Fruit fly (Drosophila melanogaster) whole organism, prepupa: ENCODE measurements around the gene CG8326.

ENCODE experiments used
- CG10631 ChIP-seq: fragments of 200-800 bp; sonication (Bioruptor generic); optimal IDR thresholded peaks from 2 replicates; lab custom pipeline; 2016; ENCODE audit warnings: missing biosample characterization, missing genetic modification characterization
- CG10669 ChIP-seq: fragments of 200-800 bp; sonication (Bioruptor generic); optimal IDR thresholded peaks from 3 replicates; lab custom pipeline; 2018; ENCODE audit warnings: missing biosample characterization, mild to moderate bottlenecking, missing genetic modification characterization, moderate library complexity
- CG11294 ChIP-seq: fragments of 200-800 bp; sonication (Bioruptor generic); IDR thresholded peaks from 2 replicates; pipeline ENCODE4 v1.3.6; 2022; ENCODE audit warnings: missing biosample characterization, missing genetic modification characterization
- CG11762 ChIP-seq: fragments of 200-800 bp; sonication (Bioruptor generic); optimal IDR thresholded peaks from 3 replicates; lab custom pipeline; 2016; ENCODE audit warnings: missing biosample characterization, missing genetic modification characterization; ENCODE audit not compliant: insufficient read depth
- CG11902 ChIP-seq: fragments of 200-800 bp; sonication (Bioruptor generic); optimal IDR thresholded peaks from 3 replicates; lab custom pipeline; 2016; ENCODE audit warnings: missing biosample characterization, missing genetic modification characterization
- CG15336 ChIP-seq: fragments of 200-800 bp; sonication (Bioruptor generic); IDR thresholded peaks from 2 replicates; pipeline ENCODE4 v1.3.6; 2022; ENCODE audit warnings: missing biosample characterization, missing genetic modification characterization
- CG1621 ChIP-seq: fragments of 200-800 bp; sonication (Bioruptor generic); optimal IDR thresholded peaks from 3 replicates; lab custom pipeline; 2018; ENCODE audit warnings: missing biosample characterization, mild to moderate bottlenecking, missing genetic modification characterization
- CG16779 ChIP-seq: fragments of 200-800 bp; sonication (Bioruptor generic); optimal IDR thresholded peaks from 3 replicates; lab custom pipeline; 2017; ENCODE audit warnings: missing biosample characterization, mild to moderate bottlenecking, missing genetic modification characterization
- CG3032 ChIP-seq: fragments of 200-800 bp; optimal IDR thresholded peaks from 2 replicates; lab custom pipeline; 2019; ENCODE audit warnings: missing biosample characterization, mild to moderate bottlenecking, missing genetic modification characterization, moderate library complexity
- CG31627 ChIP-seq: fragments of 200-800 bp; sonication (Bioruptor generic); optimal IDR thresholded peaks from 3 replicates; lab custom pipeline; 2016; ENCODE audit warnings: missing biosample characterization, missing genetic modification characterization
- CG34406 ChIP-seq: fragments of 200-800 bp; sonication (Bioruptor generic); optimal IDR thresholded peaks from 3 replicates; lab custom pipeline; 2016; ENCODE audit warnings: missing biosample characterization, missing genetic modification characterization
- CG6163 ChIP-seq: fragments of 200-800 bp; sonication (Bioruptor generic); IDR thresholded peaks from 3 replicates; pipeline ENCODE4 v1.3.6; 2022; ENCODE audit warnings: missing biosample characterization, missing genetic modification characterization
- CG6808 ChIP-seq: fragments of 200-800 bp; sonication (Bioruptor generic); optimal IDR thresholded peaks from 3 replicates; lab custom pipeline; 2017; ENCODE audit warnings: missing biosample characterization, missing genetic modification characterization, mild to moderate bottlenecking, moderate library complexity, missing genetic modification reagents
- CG8119 ChIP-seq: fragments of 200-800 bp; sonication (Bioruptor generic); IDR thresholded peaks from 3 replicates; pipeline ENCODE4 v1.3.6; 2022; ENCODE audit warnings: missing biosample characterization, missing genetic modification characterization
- CG8319 ChIP-seq: fragments of 200-800 bp; sonication (Bioruptor generic); optimal IDR thresholded peaks from 3 replicates; lab custom pipeline; 2016; ENCODE audit warnings: missing biosample characterization, missing genetic modification characterization
- CG8632 ChIP-seq: fragments of 200-800 bp; sonication (Bioruptor generic); optimal IDR thresholded peaks from 3 replicates; lab custom pipeline; 2016; ENCODE audit warnings: missing biosample characterization, missing genetic modification characterization
- CG9139 ChIP-seq: fragments of 200-800 bp; sonication (Bioruptor generic); optimal IDR thresholded peaks from 3 replicates; lab custom pipeline; 2017; ENCODE audit warnings: missing biosample characterization, mild to moderate bottlenecking, missing genetic modification characterization
- Eip75B ChIP-seq: fragments of 200-800 bp; sonication (Bioruptor generic); optimal IDR thresholded peaks from 3 replicates; lab custom pipeline; 2016; ENCODE audit warnings: missing biosample characterization, missing genetic modification characterization
- Eip78C ChIP-seq: fragments of 200-800 bp; sonication (Bioruptor generic); peaks from one replicate; lab custom pipeline; 2016; ENCODE audit warnings: missing biosample characterization, missing genetic modification characterization
- Eip93F ChIP-seq: fragments of 200-800 bp; sonication (Bioruptor generic); optimal IDR thresholded peaks from 2 replicates; lab custom pipeline; 2016; ENCODE audit warnings: missing biosample characterization, mild to moderate bottlenecking, missing genetic modification characterization
- Ets21C ChIP-seq: fragments of 200-800 bp; sonication (Bioruptor generic); optimal IDR thresholded peaks from 3 replicates; lab custom pipeline; 2016; ENCODE audit warnings: missing biosample characterization, missing genetic modification characterization
- Ets96B ChIP-seq: fragments of 200-800 bp; optimal IDR thresholded peaks from 2 replicates; lab custom pipeline; 2019; ENCODE audit warnings: missing biosample characterization, mild to moderate bottlenecking, missing genetic modification characterization, moderate library complexity
- Hr39 ChIP-seq: fragments of 200-800 bp; sonication (Bioruptor generic); optimal IDR thresholded peaks from 2 replicates; lab custom pipeline; 2016; ENCODE audit warnings: missing biosample characterization, missing genetic modification characterization
- Met ChIP-seq: fragments of 200-800 bp; sonication (Bioruptor generic); optimal IDR thresholded peaks from 3 replicates; lab custom pipeline; 2016; ENCODE audit warnings: missing biosample characterization, missing genetic modification characterization
- OdsH ChIP-seq: fragments of 200-800 bp; sonication (Bioruptor generic); optimal IDR thresholded peaks from 3 replicates; lab custom pipeline; 2016; ENCODE audit warnings: missing biosample characterization, missing genetic modification characterization
- Smox ChIP-seq: fragments of 200-800 bp; sonication (Bioruptor generic); optimal IDR thresholded peaks from 3 replicates; lab custom pipeline; 2016; ENCODE audit warnings: missing biosample characterization, missing genetic modification characterization
- Sox102F ChIP-seq: fragments of 200-800 bp; sonication (Bioruptor generic); optimal IDR thresholded peaks from 2 replicates; lab custom pipeline; 2016; ENCODE audit warnings: missing biosample characterization, mild to moderate bottlenecking, missing genetic modification characterization
- Sox14 ChIP-seq: fragments of 200-800 bp; sonication (Bioruptor generic); optimal IDR thresholded peaks from 3 replicates; lab custom pipeline; 2016; ENCODE audit warnings: missing biosample characterization, missing genetic modification characterization
- achi ChIP-seq: fragments of 200-800 bp; sonication (Bioruptor generic); optimal IDR thresholded peaks from 3 replicates; lab custom pipeline; 2016; ENCODE audit warnings: missing biosample characterization, missing genetic modification characterization
- acj6 ChIP-seq: fragments of 200-800 bp; sonication (Bioruptor generic); optimal IDR thresholded peaks from 3 replicates; lab custom pipeline; 2016; ENCODE audit warnings: missing biosample characterization, missing genetic modification characterization
- dac ChIP-seq: fragments of 200-800 bp; sonication (Bioruptor generic); optimal IDR thresholded peaks from 2 replicates; lab custom pipeline; 2017; ENCODE audit warnings: missing biosample characterization, mild to moderate bottlenecking, missing genetic modification characterization
- dsx ChIP-seq: fragments of 200-800 bp; optimal IDR thresholded peaks from 3 replicates; lab custom pipeline; 2019; ENCODE audit warnings: missing biosample characterization, mild to moderate bottlenecking, missing genetic modification characterization, moderate library complexity; ENCODE audit not compliant: poor library complexity, severe bottlenecking
- eg ChIP-seq: fragments of 200-800 bp; sonication (Bioruptor generic); IDR thresholded peaks from 3 replicates; pipeline ENCODE4 v1.3.6; 2022; ENCODE audit warnings: missing biosample characterization, missing genetic modification characterization
- esn ChIP-seq: fragments of 200-800 bp; sonication (Bioruptor generic); optimal IDR thresholded peaks from 2 replicates; lab custom pipeline; 2016; ENCODE audit warnings: missing biosample characterization, mild to moderate bottlenecking, missing genetic modification characterization, moderate library complexity
- fd59A ChIP-seq: fragments of 200-800 bp; sonication (Bioruptor generic); optimal IDR thresholded peaks from 2 replicates; lab custom pipeline; 2017; ENCODE audit warnings: missing biosample characterization, mild to moderate bottlenecking, missing genetic modification characterization, missing genetic modification reagents
- fd85E ChIP-seq: fragments of 200-800 bp; sonication (Bioruptor generic); optimal IDR thresholded peaks from 3 replicates; lab custom pipeline; 2016; ENCODE audit warnings: missing biosample characterization, missing genetic modification characterization
- salr ChIP-seq, 2 experiments: fragments of 200-800 bp; sonication (Bioruptor generic); optimal IDR thresholded peaks; 3 replicates each; lab custom pipeline; 2016 to 2018; ENCODE audit warnings: missing biosample characterization in 2 of 2, missing genetic modification characterization in 2 of 2, mild to moderate bottlenecking in 1 of 2
- ss ChIP-seq, 2 experiments: fragments of 200-800 bp; sonication (Bioruptor generic); optimal IDR thresholded peaks; 2 replicates in 1 of 2; 3 replicates in 1 of 2; lab custom pipeline; 2017 to 2018; ENCODE audit warnings: mild to moderate bottlenecking in 2 of 2, missing biosample characterization in 2 of 2, missing genetic modification characterization in 2 of 2, moderate library complexity in 1 of 2
- topi ChIP-seq: fragments of 200-800 bp; sonication (Bioruptor generic); optimal IDR thresholded peaks from 3 replicates; lab custom pipeline; 2016; ENCODE audit warnings: missing biosample characterization, missing genetic modification characterization
- vri ChIP-seq: fragments of 200-800 bp; sonication (Bioruptor generic); optimal IDR thresholded peaks from 3 replicates; lab custom pipeline; 2016; ENCODE audit warnings: missing biosample characterization, mild to moderate bottlenecking, missing genetic modification characterization

The CG8326 gene

DNA sequence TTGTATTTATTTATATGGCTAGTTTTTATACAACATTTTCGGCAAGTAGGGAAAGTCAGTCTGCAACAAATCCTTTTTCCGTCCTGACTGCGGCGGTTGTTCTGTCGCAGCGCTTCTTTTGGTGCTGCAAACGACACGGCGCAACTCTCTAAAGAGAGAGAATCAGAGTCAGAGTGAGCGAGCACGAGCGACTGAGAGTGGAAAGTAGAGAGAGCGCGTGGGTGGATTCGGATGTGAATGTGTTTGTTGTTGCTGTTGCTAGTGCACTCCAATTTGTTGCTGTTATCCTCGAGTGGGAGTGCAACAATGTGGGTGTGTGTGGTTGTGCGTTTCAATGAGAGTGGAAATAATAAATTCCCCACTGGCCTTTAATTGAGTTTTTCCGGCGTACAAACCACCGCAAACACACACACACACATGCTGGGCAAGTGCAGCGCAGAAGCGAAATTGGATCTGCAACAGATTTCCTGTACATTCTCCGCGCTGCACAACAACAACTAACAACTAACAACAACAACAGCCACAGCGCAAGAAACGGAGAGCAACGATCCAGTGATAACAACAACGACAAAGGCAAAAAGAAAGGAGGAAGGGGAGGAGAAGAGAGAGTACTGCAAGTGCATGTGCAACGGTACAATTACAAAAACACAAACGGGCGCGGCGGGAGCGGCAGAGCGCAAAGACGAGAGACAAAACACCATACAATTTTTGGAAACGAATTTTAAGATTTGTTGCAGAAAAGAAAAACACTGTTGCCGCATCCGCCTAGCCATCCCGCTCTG is 22.1 kb upstream of the CG8326 start:
- TF ChIP-seq CG11294 (GFP tag; lab: Robert Waterston, UW) (no peak), CG11902 (GFP tag; lab: Kevin White, UChicago) (no peak), Eip78C (GFP tag; lab: Kevin White, UChicago) (peak; percentile 55), Met (no peak), dsx (peak; percentile 28), fd59A (GFP tag; lab: Kevin White, UChicago) (no peak), Eip75B (GFP tag; lab: Kevin White, UChicago) (no peak)

DNA sequence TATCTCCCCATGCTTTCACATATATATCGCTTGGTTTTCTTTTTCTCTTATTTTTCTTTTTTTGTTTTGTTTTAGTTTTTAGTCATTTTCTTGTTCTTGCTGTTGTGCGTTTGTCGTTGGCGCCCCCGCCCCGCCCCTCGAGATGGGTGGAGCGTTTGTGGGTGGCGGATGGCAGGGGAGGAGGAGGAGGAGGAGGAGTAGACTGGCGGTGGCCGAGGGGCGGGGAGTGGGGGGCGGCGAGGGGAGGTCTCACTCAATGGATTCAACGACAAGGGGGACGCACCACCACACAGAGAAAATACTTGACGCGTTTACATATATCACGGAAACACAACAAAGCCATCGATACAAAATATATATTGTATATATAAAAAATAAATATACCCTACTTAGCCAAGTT is 11.5 kb upstream of the CG8326 start:
- TF ChIP-seq Smox (no peak), CG3032 (no peak), Ets21C (GFP tag; lab: Kevin White, UChicago) (no peak), CG9139 (GFP tag; lab: Kevin White, UChicago) (no peak), Hr39 (GFP tag; lab: Kevin White, UChicago) (no peak), CG11902 (GFP tag; lab: Kevin White, UChicago) (no peak), dac (no peak)

dm6 chrX:17636001-17636400 is 6.7 kb upstream of the CG8326 start, which contains the start of the genes CG8289 and CG5800:
Gene CG8289, minus strand, starts transcription at chrX:17636044.
Gene CG5800, plus strand, starts transcription at chrX:17636281.
- peak; percentile 30 for TF ChIP-seq dsx
- no peak for TF ChIP-seq CG11762 (GFP tag; lab: Kevin White, UChicago)
- TF ChIP-seq CG6808: no peak
- TF ChIP-seq CG16779: no peak
- no peak for TF ChIP-seq OdsH (GFP tag; lab: Kevin White, UChicago)
- TF ChIP-seq esn (GFP tag; lab: Kevin White, UChicago): peak; percentile 22
- peak; percentile 22 for TF ChIP-seq Eip78C (GFP tag; lab: Kevin White, UChicago)
- no peak for TF ChIP-seq achi (GFP tag; lab: Kevin White, UChicago)
- no peak for TF ChIP-seq CG11902 (GFP tag; lab: Kevin White, UChicago)
- TF ChIP-seq CG8119 (GFP tag; lab: Robert Waterston, UW): no peak
- peak; percentile 0 for TF ChIP-seq Ets96B (tag; lab: Kevin White, UChicago)
- TF ChIP-seq CG8319 (GFP tag; lab: Kevin White, UChicago): no peak
- no peak for TF ChIP-seq CG8632 (GFP tag; lab: Kevin White, UChicago)
- TF ChIP-seq, all 60 proteins: peak for 4

DNA sequence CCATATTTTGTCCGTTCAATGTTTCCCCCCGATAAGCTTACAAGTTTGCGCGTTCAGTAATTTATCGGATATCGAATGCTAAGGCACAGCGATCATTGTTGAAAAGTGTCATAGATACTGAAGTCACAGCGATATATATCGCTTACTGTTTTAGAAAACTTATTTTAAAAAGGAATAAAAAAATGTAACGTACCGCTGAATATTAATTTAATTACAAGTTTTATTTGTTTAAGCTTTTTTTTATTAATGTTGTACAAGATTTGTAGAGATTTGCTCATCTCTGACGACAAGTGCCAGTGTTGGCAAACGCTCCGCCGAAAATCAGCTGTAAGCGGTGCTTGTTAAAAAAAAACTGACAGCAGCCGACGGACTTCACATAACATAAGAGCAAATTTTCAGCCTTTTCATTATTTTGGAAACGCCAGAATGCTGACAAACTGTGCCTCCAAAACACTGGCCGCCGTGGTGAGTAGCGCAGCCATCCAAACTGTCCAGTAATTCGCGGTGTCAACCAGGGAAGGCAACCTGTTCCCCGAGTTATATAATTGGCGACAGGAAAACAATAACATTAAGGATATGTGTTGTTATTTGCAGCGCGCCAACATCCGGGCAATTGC is 2.8 kb upstream of the CG8326 start, which contains the start of the genes corolla and ND-24:
corolla (minus strand) TSS at position 52 of the 617 bp plus-strand sequence.
ND-24 (plus strand) TSS at position 94 of the 617 bp plus-strand sequence.
- peak; percentile 80 for TF ChIP-seq CG6163 (GFP tag; lab: Robert Waterston, UW)
- TF ChIP-seq Eip93F (GFP tag; lab: Kevin White, UChicago): no peak
- peak; percentile 61 for TF ChIP-seq CG15336 (GFP tag; lab: Robert Waterston, UW)
- no peak for TF ChIP-seq Eip75B (GFP tag; lab: Kevin White, UChicago)
- TF ChIP-seq Hr39 (GFP tag; lab: Kevin White, UChicago): no peak
- peak; percentile 80 for TF ChIP-seq topi (GFP tag; lab: Kevin White, UChicago)
- TF ChIP-seq Ets96B (tag; lab: Kevin White, UChicago): peak; percentile 49
- no peak for TF ChIP-seq CG16779
- peak; percentile 45 for TF ChIP-seq CG11902 (GFP tag; lab: Kevin White, UChicago)
- peak; percentile 44 for TF ChIP-seq CG8632 (GFP tag; lab: Kevin White, UChicago)
- peak; percentile 44 for TF ChIP-seq CG34406 (GFP tag; lab: Kevin White, UChicago)
- TF ChIP-seq Sox102F (GFP tag; lab: Kevin White, UChicago): no peak
- TF ChIP-seq esn (GFP tag; lab: Kevin White, UChicago): peak; percentile 84
- TF ChIP-seq CG8119 (GFP tag; lab: Robert Waterston, UW): peak; percentile 45; the same call in 1 of the 3 replicates
- TF ChIP-seq acj6 (GFP tag; lab: Kevin White, UChicago): peak; percentile 72
- TF ChIP-seq CG6808: no peak
- peak; percentile 73 for TF ChIP-seq OdsH (GFP tag; lab: Kevin White, UChicago)
- TF ChIP-seq CG9139 (GFP tag; lab: Kevin White, UChicago): no peak
- TF ChIP-seq salr (GFP tag; optimal IDR thresholded peaks at IDR 0.05; lab: Kevin White, UChicago): peak in 1 of 2 experiments; percentile 70
- TF ChIP-seq CG1621: no peak
- peak; percentile 43; the same call in 1 of the 2 replicates for TF ChIP-seq CG11294 (GFP tag; lab: Robert Waterston, UW)
- TF ChIP-seq CG10631: peak; percentile 85
- TF ChIP-seq ss (GFP tag; optimal IDR thresholded peaks at IDR 0.05; lab: Kevin White, UChicago): no peak
- TF ChIP-seq eg (GFP tag; lab: Robert Waterston, UW): peak; percentile 86
- TF ChIP-seq vri (GFP tag; lab: Kevin White, UChicago): no peak
- TF ChIP-seq fd85E: no peak
- peak; percentile 89 for TF ChIP-seq Eip78C (GFP tag; lab: Kevin White, UChicago)
- peak; percentile 71 for TF ChIP-seq Sox14
- TF ChIP-seq fd59A (GFP tag; lab: Kevin White, UChicago): peak; percentile 34
- TF ChIP-seq CG10669: no peak
- TF ChIP-seq achi (GFP tag; lab: Kevin White, UChicago): peak; percentile 90
- peak; percentile 81 for TF ChIP-seq CG31627 (GFP tag; lab: Kevin White, UChicago)
